Fruit fly (Drosophila melanogaster): ENCODE data around the gene Eig71Eh.

dm6 chr3L:15708158-15708557, 48.9 kb upstream of the Eig71Eh start:
- TF ChIP-seq Eip74EF (GFP tag; optimal IDR thresholded peaks at IDR 0.05) (no peak), CG8924 (tag; optimal IDR thresholded peaks at IDR 0.05) (no peak), onecut (GFP tag; IDR thresholded peaks at IDR 0.05) (no peak), PHDP (tag; optimal IDR thresholded peaks at IDR 0.05) (no peak), CG16815 (GFP tag; optimal IDR thresholded peaks at IDR 0.05) (no peak), sug (tag; optimal IDR thresholded peaks at IDR 0.05) (no peak), inv (GFP tag; IDR thresholded peaks at IDR 0.05; ENCODE audit: partially characterized antibody) (no peak), CG17802 (tag; optimal IDR thresholded peaks at IDR 0.05) (no peak), CG7987 (GFP tag; optimal IDR thresholded peaks at IDR 0.05) (no peak), CG8359 (GFP tag; optimal IDR thresholded peaks at IDR 0.05; ENCODE audit: borderline replicate concordance) (no peak), dm (GFP tag; optimal IDR thresholded peaks at IDR 0.05) (no peak), CG5180 (GFP tag; optimal IDR thresholded peaks at IDR 0.05) (no peak), aop (GFP tag; IDR thresholded peaks at IDR 0.05) (no peak)

All from whole organism, embryonic.